Fruit fly (Drosophila melanogaster): Measurements from ENCODE around the gene jar.

Gene jar

DNA sequence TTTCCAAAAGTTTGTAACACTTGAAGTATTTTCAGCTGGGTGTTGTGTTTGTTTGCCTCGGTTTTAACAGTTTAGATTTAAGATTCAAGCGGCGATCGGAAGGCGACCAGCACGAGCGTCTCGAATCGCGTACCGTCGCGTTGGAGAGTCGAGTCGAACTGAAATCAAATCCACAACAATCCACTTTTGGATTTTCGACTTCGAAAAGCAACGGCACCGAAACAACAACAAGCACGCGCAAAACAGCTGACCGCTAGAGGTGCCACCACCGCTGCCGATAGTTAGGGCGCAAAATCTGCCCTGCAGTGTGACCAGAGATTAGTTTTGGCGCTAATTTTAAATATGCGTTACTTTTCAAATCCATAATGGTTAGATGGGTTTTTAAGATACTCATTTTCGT lies at the start of gene jar:
TSS of gene jar (minus strand) at position 163 of the 400 bp plus-strand sequence.
- TF ChIP-seq sens (GFP tag): peak; percentile 90
- TF ChIP-seq bab2 (GFP tag; optimal IDR thresholded peaks at IDR 0.05): peak; percentile 14
- TF ChIP-seq luna (GFP tag; optimal IDR thresholded peaks at IDR 0.05): no peak
- peak; percentile 91 for TF ChIP-seq bbx (GFP tag; IDR thresholded peaks at IDR 0.05; ENCODE audit: partially characterized antibody)
- peak; percentile 99 for TF ChIP-seq Jarid2 (GFP tag; optimal IDR thresholded peaks at IDR 0.05)
- peak; percentile 97 for TF ChIP-seq Bgb (GFP tag; IDR thresholded peaks at IDR 0.05; ENCODE audit: partially characterized antibody)
- TF ChIP-seq Bteb2 (GFP tag; optimal IDR thresholded peaks at IDR 0.05): no peak
- no peak for TF ChIP-seq maf-S (GFP tag; optimal IDR thresholded peaks at IDR 0.05)
- peak; percentile 14 for TF ChIP-seq dmrt99B (tag; optimal IDR thresholded peaks at IDR 0.05)
- TF ChIP-seq hkb (optimal IDR thresholded peaks at IDR 0.05): no peak
- peak; percentile 39; the same call in 1 of the 2 replicates for TF ChIP-seq hkb (GFP tag; IDR thresholded peaks at IDR 0.05)
- peak; percentile 14 for TF ChIP-seq Side (GFP tag; optimal IDR thresholded peaks at IDR 0.05)
- peak; percentile 99 for TF ChIP-seq CG9797 (GFP tag; optimal IDR thresholded peaks at IDR 0.05)
- TF ChIP-seq fd102C (GFP tag; optimal IDR thresholded peaks at IDR 0.05): peak; percentile 21
- TF ChIP-seq Xbp1 (GFP tag; optimal IDR thresholded peaks at IDR 0.05): no peak
- TF ChIP-seq caup (GFP tag; optimal IDR thresholded peaks at IDR 0.05; ENCODE audit: severe bottlenecking): peak; percentile 44
- peak; percentile 86 for TF ChIP-seq Aef1 (GFP tag; IDR thresholded peaks at IDR 0.05)
- no peak for TF ChIP-seq CG11456 (GFP tag; IDR thresholded peaks at IDR 0.05)
- peak; percentile 66 for TF ChIP-seq Lhr (GFP tag; optimal IDR thresholded peaks at IDR 0.05)
- peak; percentile 65 for TF ChIP-seq rib (GFP tag; IDR thresholded peaks at IDR 0.05)
- peak; percentile 62 for TF ChIP-seq CG33213 (GFP tag; optimal IDR thresholded peaks at IDR 0.05)
- no peak for TF ChIP-seq dan (GFP tag; IDR thresholded peaks at IDR 0.05)
- TF ChIP-seq kah (GFP tag; optimal IDR thresholded peaks at IDR 0.05): peak; percentile 34
- peak; percentile 58; the same call in 1 of the 3 replicates for TF ChIP-seq Dbx (GFP tag; IDR thresholded peaks at IDR 0.05)
- TF ChIP-seq ERR (GFP tag; optimal IDR thresholded peaks at IDR 0.05): peak; percentile 6
- TF ChIP-seq CG10147 (GFP tag; optimal IDR thresholded peaks at IDR 0.05): peak; percentile 66
- no peak; the same call in 2 of the 3 replicates for TF ChIP-seq gce (GFP tag; IDR thresholded peaks at IDR 0.05)
- no peak for TF ChIP-seq tx (GFP tag; optimal IDR thresholded peaks at IDR 0.05)
- TF ChIP-seq pho (GFP tag; optimal IDR thresholded peaks at IDR 0.05): peak; percentile 12
- TF ChIP-seq seq (GFP tag; IDR thresholded peaks at IDR 0.05): peak; percentile 48; the same call in 1 of the 2 replicates
- TF ChIP-seq Stat92E (GFP tag; optimal IDR thresholded peaks at IDR 0.05): peak in 1 of 3 experiments; percentile 73
- no peak for TF ChIP-seq Mad (GFP tag; optimal IDR thresholded peaks at IDR 0.05)
- TF ChIP-seq pum (GFP tag; optimal IDR thresholded peaks at IDR 0.05): no peak
- TF ChIP-seq her (GFP tag; optimal IDR thresholded peaks at IDR 0.05): peak; percentile 12
- no peak for TF ChIP-seq CG17568 (GFP tag; optimal IDR thresholded peaks at IDR 0.05)
- peak; percentile 67 for TF ChIP-seq pros (GFP tag; optimal IDR thresholded peaks at IDR 0.05)
- no peak for TF ChIP-seq psq (GFP tag; optimal IDR thresholded peaks at IDR 0.05)
- TF ChIP-seq CG10366 (GFP tag; IDR thresholded peaks at IDR 0.05): peak; percentile 40
- TF ChIP-seq grau (tag; optimal IDR thresholded peaks at IDR 0.05): peak; percentile 43
- TF ChIP-seq salm (tag; optimal IDR thresholded peaks at IDR 0.05): peak; percentile 24
- peak; percentile 27 for TF ChIP-seq zen (tag; optimal IDR thresholded peaks at IDR 0.05)
- peak; percentile 70 for TF ChIP-seq CG18764 (GFP tag; optimal IDR thresholded peaks at IDR 0.05)
- peak; percentile 47 for TF ChIP-seq gsb-n (tag; optimal IDR thresholded peaks at IDR 0.05)
- peak; percentile 50 for TF ChIP-seq CoRest (tag; optimal IDR thresholded peaks at IDR 0.05)
- 0 out of 2 replicates have a peak, but pooled peaks have one; percentile 17 for TF ChIP-seq Ptx1 (GFP tag; IDR thresholded peaks at IDR 0.05)
- TF ChIP-seq CG17385 (GFP tag; optimal IDR thresholded peaks at IDR 0.05): peak; percentile 54
- peak; percentile 84 for TF ChIP-seq trem (tag; optimal IDR thresholded peaks at IDR 0.05)
- TF ChIP-seq CG14014 (GFP tag; IDR thresholded peaks at IDR 0.05): peak; percentile 33; the same call in 1 of the 2 replicates
- TF ChIP-seq NfI (GFP tag; optimal IDR thresholded peaks at IDR 0.05): no peak
- no peak for TF ChIP-seq Nf-YA (GFP tag; IDR thresholded peaks at IDR 0.05)
- TF ChIP-seq CG31365 (tag; optimal IDR thresholded peaks at IDR 0.05): peak; percentile 44

Measured in whole organism, embryonic.